Fruit fly (Drosophila melanogaster) whole organism, embryonic: ENCODE results near the gene ETHR.

Source experiments
- Bdp1 ChIP-seq: fragments of 200-800 bp; sonication (Bioruptor generic); optimal IDR thresholded peaks from 3 replicates; lab custom pipeline; 2016; ENCODE audit warnings: missing biosample characterization, missing genetic modification characterization
- C15 ChIP-seq: fragments of 200-800 bp; sonication (Bioruptor generic); IDR thresholded peaks from 3 replicates; pipeline ENCODE4 v1.3.6; 2022; ENCODE audit warnings: missing biosample characterization, missing genetic modification characterization
- CG10147 ChIP-seq: fragments of 200-800 bp; sonication (Bioruptor generic); optimal IDR thresholded peaks from 2 replicates; lab custom pipeline; 2019; ENCODE audit warnings: missing biosample characterization, mild to moderate bottlenecking, missing genetic modification characterization, moderate library complexity
- CG10543 ChIP-seq: fragments of 200-800 bp; sonication (Bioruptor generic); optimal IDR thresholded peaks from 3 replicates; lab custom pipeline; 2017; ENCODE audit warnings: missing biosample characterization, mild to moderate bottlenecking, missing genetic modification characterization, moderate library complexity
- CG11695 ChIP-seq: fragments of 200-800 bp; sonication (Bioruptor generic); IDR thresholded peaks from 3 replicates; pipeline ENCODE4 v1.3.6; 2022; ENCODE audit warnings: missing biosample characterization, missing genetic modification characterization
- CG12155 ChIP-seq: fragments of 200-800 bp; sonication (Bioruptor generic); optimal IDR thresholded peaks from 3 replicates; lab custom pipeline; 2016; ENCODE audit warnings: missing biosample characterization, missing genetic modification characterization
- CG14965 ChIP-seq: fragments of 200-800 bp; sonication (Bioruptor generic); optimal IDR thresholded peaks from 2 replicates; lab custom pipeline; 2016; ENCODE audit warnings: missing biosample characterization, missing genetic modification characterization, borderline replicate concordance
- CG15269 ChIP-seq: fragments of 200-800 bp; sonication (Bioruptor generic); optimal IDR thresholded peaks from 2 replicates; lab custom pipeline; 2018; ENCODE audit warnings: missing biosample characterization, mild to moderate bottlenecking, missing genetic modification characterization, moderate library complexity
- CG16813 ChIP-seq: fragments of 200-800 bp; sonication (Bioruptor generic); IDR thresholded peaks from 3 replicates; pipeline ENCODE4 v1.3.6; 2022; ENCODE audit warnings: missing biosample characterization, missing genetic modification characterization; ENCODE audit not compliant: partially characterized antibody
- CG17359 ChIP-seq: fragments of 200-800 bp; sonication (Bioruptor generic); optimal IDR thresholded peaks from 3 replicates; lab custom pipeline; 2018; ENCODE audit warnings: missing biosample characterization, mild to moderate bottlenecking, missing genetic modification characterization, moderate library complexity
- CG31441 ChIP-seq: fragments of 200-800 bp; sonication (Bioruptor generic); IDR thresholded peaks from 2 replicates; pipeline ENCODE4 v1.3.6; 2022; ENCODE audit warnings: missing biosample characterization, missing genetic modification characterization
- CG32772 ChIP-seq: fragments of 200-800 bp; sonication (Bioruptor generic); IDR thresholded peaks from 2 replicates; pipeline ENCODE4 v1.3.6; 2022; ENCODE audit warnings: missing biosample characterization, missing genetic modification characterization
- CG3281 ChIP-seq: fragments of 200-800 bp; sonication (Bioruptor generic); optimal IDR thresholded peaks from 3 replicates; lab custom pipeline; 2017; ENCODE audit warnings: missing biosample characterization, mild to moderate bottlenecking, missing genetic modification characterization
- CG3847 ChIP-seq: fragments of 200-800 bp; sonication (Bioruptor generic); IDR thresholded peaks from 2 replicates; pipeline ENCODE4 v1.3.6; 2022; ENCODE audit warnings: missing biosample characterization, missing genetic modification characterization
- CG43689 ChIP-seq: fragments of 200-800 bp; sonication (Bioruptor generic); IDR thresholded peaks from 2 replicates; pipeline ENCODE4 v1.3.6; 2022; ENCODE audit warnings: missing biosample characterization, missing genetic modification characterization
- CG4424 ChIP-seq: fragments of 200-800 bp; sonication (Bioruptor generic); optimal IDR thresholded peaks from 3 replicates; lab custom pipeline; 2016; ENCODE audit warnings: missing biosample characterization, missing genetic modification characterization
- CG5180 ChIP-seq: fragments of 200-800 bp; sonication (Bioruptor generic); optimal IDR thresholded peaks from 3 replicates; lab custom pipeline; 2017; ENCODE audit warnings: missing biosample characterization, missing genetic modification characterization, mild to moderate bottlenecking, moderate library complexity, missing genetic modification reagents
- CG6654 ChIP-seq: fragments of 200-800 bp; sonication (Bioruptor generic); optimal IDR thresholded peaks from 2 replicates; lab custom pipeline; 2017; ENCODE audit warnings: missing biosample characterization, mild to moderate bottlenecking, missing genetic modification characterization
- CG6791 ChIP-seq: fragments of 200-800 bp; sonication (Bioruptor generic); IDR thresholded peaks from 3 replicates; pipeline ENCODE4 v1.3.6; 2022; ENCODE audit warnings: missing biosample characterization, missing genetic modification characterization; ENCODE audit not compliant: partially characterized antibody
- CG9932 ChIP-seq: fragments of 200-800 bp; sonication (Bioruptor generic); IDR thresholded peaks from 2 replicates; pipeline ENCODE4 v1.3.6; 2022; ENCODE audit warnings: missing biosample characterization, missing genetic modification characterization
- Camta ChIP-seq: fragments of 200-800 bp; sonication (Bioruptor generic); optimal IDR thresholded peaks from 2 replicates; lab custom pipeline; 2016; ENCODE audit warnings: missing biosample characterization, missing genetic modification characterization
- Dad ChIP-seq: fragments of 200-800 bp; sonication (Bioruptor generic); optimal IDR thresholded peaks from 3 replicates; lab custom pipeline; 2016; ENCODE audit warnings: missing biosample characterization, missing genetic modification characterization
- Dip2 ChIP-seq: fragments of 200-800 bp; sonication (Bioruptor generic); IDR thresholded peaks from 2 replicates; pipeline ENCODE4 v1.3.6; 2022; ENCODE audit warnings: missing biosample characterization, missing genetic modification characterization
- Dip3 ChIP-seq: fragments of 200-800 bp; sonication (Bioruptor generic); optimal IDR thresholded peaks from 3 replicates; lab custom pipeline; 2016; ENCODE audit warnings: missing biosample characterization, missing genetic modification characterization
- Doc3 ChIP-seq: fragments of 200-800 bp; sonication (Bioruptor generic); IDR thresholded peaks from 3 replicates; pipeline ENCODE4 v1.3.6; 2022; ENCODE audit warnings: missing biosample characterization, missing genetic modification characterization; ENCODE audit not compliant: partially characterized antibody
- Dref ChIP-seq: fragments of 200-800 bp; sonication (Bioruptor generic); IDR thresholded peaks from 2 replicates; pipeline ENCODE4 v1.3.6; 2022; ENCODE audit warnings: missing biosample characterization, missing genetic modification characterization
- E2f2 ChIP-seq: fragments of 200-800 bp; sonication (Bioruptor generic); IDR thresholded peaks from 2 replicates; pipeline ENCODE4 v1.3.6; 2022; ENCODE audit warnings: missing biosample characterization, missing genetic modification characterization
- HLH4C ChIP-seq: fragments of 200-800 bp; sonication (Bioruptor generic); IDR thresholded peaks from 3 replicates; pipeline ENCODE4 v1.3.6; 2022; ENCODE audit warnings: missing biosample characterization, missing genetic modification characterization; ENCODE audit not compliant: partially characterized antibody
- Hmr ChIP-seq: fragments of 200-800 bp; sonication (Bioruptor generic); optimal IDR thresholded peaks from 3 replicates; lab custom pipeline; 2017; ENCODE audit warnings: mild to moderate bottlenecking, missing biosample characterization, missing genetic modification reagents, missing genetic modification characterization
- Kr ChIP-seq: fragments of 200-800 bp; sonication (Bioruptor generic); optimal IDR thresholded peaks from 2 replicates; lab custom pipeline; 2017; ENCODE audit warnings: missing biosample characterization, mild to moderate bottlenecking, missing genetic modification characterization
- MESR4 ChIP-seq: fragments of 200-800 bp; sonication (Bioruptor generic); optimal IDR thresholded peaks from 2 replicates; lab custom pipeline; 2018; ENCODE audit warnings: missing biosample characterization, mild to moderate bottlenecking, missing genetic modification characterization, moderate library complexity
- Med ChIP-seq: fragments of 200-800 bp; sonication (Bioruptor generic); peaks from one replicate; lab custom pipeline; 2016; ENCODE audit warnings: missing biosample characterization, missing genetic modification characterization, mild to moderate bottlenecking, inconsistent platforms, moderate library complexity
- PHDP ChIP-seq: fragments of 200-800 bp; sonication (Bioruptor generic); optimal IDR thresholded peaks from 3 replicates; lab custom pipeline; 2018; ENCODE audit warnings: missing biosample characterization, mild to moderate bottlenecking, missing genetic modification characterization, moderate library complexity
- Six4 ChIP-seq: fragments of 200-800 bp; sonication (Bioruptor generic); optimal IDR thresholded peaks from 2 replicates; lab custom pipeline; 2016; ENCODE audit warnings: missing biosample characterization, missing genetic modification characterization
- Sry-δ ChIP-seq: fragments of 200-800 bp; sonication (Bioruptor generic); optimal IDR thresholded peaks from 2 replicates; lab custom pipeline; 2016; ENCODE audit warnings: missing biosample characterization, missing genetic modification characterization
- Usf ChIP-seq: fragments of 200-800 bp; sonication (Bioruptor generic); optimal IDR thresholded peaks from 2 replicates; lab custom pipeline; 2017; ENCODE audit warnings: missing genotype, missing biosample characterization, missing genetic modification characterization
- az2 ChIP-seq: fragments of 200-800 bp; sonication (Bioruptor generic); optimal IDR thresholded peaks from 3 replicates; lab custom pipeline; 2016; ENCODE audit warnings: missing biosample characterization, missing genetic modification characterization
- dysf ChIP-seq: fragments of 200-800 bp; sonication (Bioruptor generic); IDR thresholded peaks from 3 replicates; pipeline ENCODE4 v1.3.6; 2022; ENCODE audit warnings: missing biosample characterization, missing genetic modification characterization
- ftz-f1 ChIP-seq: fragments of 200-800 bp; sonication (Bioruptor generic); optimal IDR thresholded peaks from 2 replicates; lab custom pipeline; 2016; ENCODE audit warnings: missing biosample characterization, missing genetic modification characterization
- h ChIP-seq: fragments of >200 bp; optimal IDR thresholded peaks from 2 replicates; lab custom pipeline; 2017
- hb ChIP-seq: fragments of 200-800 bp; sonication (Bioruptor generic); IDR thresholded peaks from 3 replicates; pipeline ENCODE4 v1.3.6; 2022; ENCODE audit warnings: missing biosample characterization, missing genetic modification characterization; ENCODE audit not compliant: partially characterized antibody
- jigr1 ChIP-seq: fragments of 200-800 bp; sonication (Bioruptor generic); IDR thresholded peaks from 3 replicates; pipeline ENCODE4 v1.3.6; 2022; ENCODE audit warnings: missing biosample characterization, missing genetic modification characterization
- klu ChIP-seq: fragments of 200-800 bp; sonication (Bioruptor generic); IDR thresholded peaks from 2 replicates; pipeline ENCODE4 v1.3.6; 2022; ENCODE audit warnings: missing biosample characterization, missing genetic modification characterization
- mirr ChIP-seq: fragments of 200-800 bp; sonication (Bioruptor generic); optimal IDR thresholded peaks from 3 replicates; lab custom pipeline; 2018; ENCODE audit warnings: missing biosample characterization, mild to moderate bottlenecking, missing genetic modification characterization
- odd ChIP-seq: fragments of 200-800 bp; sonication (Bioruptor generic); optimal IDR thresholded peaks from 2 replicates; lab custom pipeline; 2017; ENCODE audit warnings: missing biosample characterization, mild to moderate bottlenecking, missing genetic modification characterization
- phol ChIP-seq: fragments of 200-800 bp; sonication (Bioruptor generic); optimal IDR thresholded peaks from 3 replicates; lab custom pipeline; 2018; ENCODE audit warnings: missing biosample characterization, mild to moderate bottlenecking, missing genetic modification characterization, moderate library complexity
- sens-2 ChIP-seq: fragments of 200-800 bp; sonication (Bioruptor generic); IDR thresholded peaks from 2 replicates; pipeline ENCODE4 v1.3.6; 2022; ENCODE audit warnings: missing biosample characterization, missing genetic modification characterization
- sim ChIP-seq: fragments of 200-800 bp; sonication (Bioruptor generic); IDR thresholded peaks from 2 replicates; pipeline ENCODE4 v1.3.6; 2022; ENCODE audit warnings: missing biosample characterization, missing genetic modification characterization
- tap ChIP-seq: fragments of 200-800 bp; optimal IDR thresholded peaks from 3 replicates; lab custom pipeline; 2019; ENCODE audit warnings: missing biosample characterization, mild to moderate bottlenecking, missing genetic modification characterization, moderate library complexity
- vnd ChIP-seq: fragments of 200-800 bp; sonication (Bioruptor generic); IDR thresholded peaks from 3 replicates; pipeline ENCODE4 v1.3.6; 2022; ENCODE audit warnings: missing biosample characterization, missing genetic modification characterization; ENCODE audit not compliant: partially characterized antibody
- zfh2 ChIP-seq: fragments of 200-800 bp; sonication (Bioruptor generic); optimal IDR thresholded peaks from 2 replicates; lab custom pipeline; 2016; ENCODE audit warnings: missing biosample characterization, missing genetic modification characterization

The ETHR gene

DNA sequence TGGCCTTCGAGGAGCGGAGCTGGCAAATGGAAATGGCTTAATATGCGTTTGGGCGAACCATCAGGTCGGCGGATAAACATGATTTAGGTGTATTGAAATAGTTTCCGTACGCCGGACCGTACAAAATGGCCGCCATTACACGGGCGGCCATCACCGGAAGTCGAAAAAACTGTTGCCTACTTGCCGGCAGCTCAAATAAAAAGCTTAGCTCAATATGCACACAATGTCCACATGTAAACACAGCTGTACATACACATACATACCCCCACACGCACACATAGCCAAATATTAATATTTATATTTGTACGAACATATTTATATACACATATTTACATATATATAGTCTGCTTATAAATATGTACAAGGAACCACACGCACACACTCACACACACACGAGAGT, 16.4 kb downstream of the ETHR start (continued):
- TF ChIP-seq Doc3 (no peak), Six4 (GFP tag; lab: Kevin White, UChicago) (no peak), HLH4C (no peak), jigr1 (no peak), Usf (GFP tag; lab: Kevin White, UChicago) (no peak), sens-2 (0 out of 2 replicates have a peak, but pooled peaks have one; percentile 34), CG6654 (GFP tag; lab: Kevin White, UChicago) (no peak), CG3281 (no peak), CG6791 (GFP tag; lab: Robert Waterston, UW) (no peak), CG10147 (no peak), CG12155 (GFP tag; lab: Kevin White, UChicago) (no peak), Dip3 (GFP tag; lab: Kevin White, UChicago) (no peak), Dref (GFP tag; lab: Robert Waterston, UW) (no peak), CG11695 (GFP tag; lab: Robert Waterston, UW) (0 out of 3 replicates have a peak, but pooled peaks have one; percentile 41), CG16813 (GFP tag; lab: Robert Waterston, UW) (no peak), odd (peak; percentile 31), CG4424 (GFP tag; lab: Kevin White, UChicago) (no peak), h (lab: Kevin White, UChicago) (no peak), Hmr (peak; percentile 43), MESR4 (GFP tag; lab: Kevin White, UChicago) (no peak), PHDP (peak; percentile 51), Med (GFP tag; lab: Kevin White, UChicago) (peak; percentile 91), vnd (GFP tag; lab: Robert Waterston, UW) (no peak), CG43689 (GFP tag; lab: Robert Waterston, UW) (peak; percentile 35; the same call in 1 of the 2 replicates), CG15269 (no peak), phol (peak; percentile 75), Camta (GFP tag; lab: Kevin White, UChicago) (peak; percentile 14), Kr (GFP tag; lab: Kevin White, UChicago) (no peak), CG31441 (0 out of 2 replicates have a peak, but pooled peaks have one; percentile 11), klu (GFP tag; lab: Robert Waterston, UW) (no peak), ftz-f1 (GFP tag; lab: Kevin White, UChicago) (no peak), CG9932 (no peak), CG32772 (0 out of 2 replicates have a peak, but pooled peaks have one; percentile 20), Dad (no peak), C15 (no peak), hb (GFP tag; lab: Robert Waterston, UW) (no peak), dysf (peak; percentile 38; the same call in 1 of the 3 replicates), E2f2 (GFP tag; lab: Robert Waterston, UW) (no peak), CG5180 (GFP tag; lab: Kevin White, UChicago) (no peak), sim (GFP tag; lab: Robert Waterston, UW) (0 out of 2 replicates have a peak, but pooled peaks have one; percentile 7), CG3847 (no peak; the same call in 1 of the 2 replicates), CG17359 (tag; lab: Kevin White, UChicago) (peak; percentile 40), Sry-δ (no peak), az2 (GFP tag; lab: Kevin White, UChicago) (no peak), mirr (GFP tag; lab: Kevin White, UChicago) (no peak), Dip2 (GFP tag; lab: Robert Waterston, UW) (no peak), zfh2 (GFP tag; lab: Kevin White, UChicago) (no peak), CG10543 (GFP tag; lab: Kevin White, UChicago) (no peak), tap (tag; lab: Kevin White, UChicago) (no peak), Bdp1 (no peak), CG14965 (GFP tag; lab: Kevin White, UChicago) (no peak)
